Fruit fly (Drosophila melanogaster): ENCODE measurements around the gene Targ2.

Gene Targ2

DNA sequence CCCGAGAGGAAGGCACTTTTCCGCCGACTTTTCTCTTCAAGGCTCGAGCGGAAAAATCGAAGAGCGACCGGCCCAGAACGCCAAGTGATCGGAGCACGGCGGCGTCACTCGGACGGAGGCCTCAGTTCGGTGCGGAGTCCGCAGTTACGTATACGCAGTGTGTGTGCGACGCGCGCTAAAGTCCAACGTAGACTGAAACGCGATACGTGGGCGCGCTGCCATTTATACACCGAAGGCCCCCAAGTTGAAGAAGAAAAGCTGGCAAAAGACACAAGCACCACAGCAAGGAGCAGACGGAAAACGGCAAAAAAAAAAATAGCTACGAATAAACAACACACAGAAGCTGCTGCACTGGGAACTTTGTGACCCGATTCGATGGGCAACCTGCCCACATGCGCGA, 9.9 kb downstream of the Targ2 start, which contains the start of gene CG42337:
CG42337 (minus strand) TSS at position 194 of the 400 bp plus-strand sequence.
- 0 out of 3 replicates have a peak, but pooled peaks have one; percentile 28 for TF ChIP-seq fd96Ca (GFP tag; IDR thresholded peaks at IDR 0.05)
- 0 out of 3 replicates have a peak, but pooled peaks have one; percentile 15 for TF ChIP-seq CG4496 (GFP tag; IDR thresholded peaks at IDR 0.05)
- TF ChIP-seq CG14655 (GFP tag; optimal IDR thresholded peaks at IDR 0.05), result no peak

dm6 chr3L:21192024-21192423, 11.0 kb downstream of the Targ2 start:
- no peak for TF ChIP-seq fd96Ca (GFP tag; IDR thresholded peaks at IDR 0.05)

dm6 chr3L:21186487-21186886, 16.5 kb downstream of the Targ2 start:
- TF ChIP-seq CG12605 (GFP tag; IDR thresholded peaks at IDR 0.05) (peak; percentile 93), Pif1B (GFP tag; optimal IDR thresholded peaks at IDR 0.05) (no peak)

DNA sequence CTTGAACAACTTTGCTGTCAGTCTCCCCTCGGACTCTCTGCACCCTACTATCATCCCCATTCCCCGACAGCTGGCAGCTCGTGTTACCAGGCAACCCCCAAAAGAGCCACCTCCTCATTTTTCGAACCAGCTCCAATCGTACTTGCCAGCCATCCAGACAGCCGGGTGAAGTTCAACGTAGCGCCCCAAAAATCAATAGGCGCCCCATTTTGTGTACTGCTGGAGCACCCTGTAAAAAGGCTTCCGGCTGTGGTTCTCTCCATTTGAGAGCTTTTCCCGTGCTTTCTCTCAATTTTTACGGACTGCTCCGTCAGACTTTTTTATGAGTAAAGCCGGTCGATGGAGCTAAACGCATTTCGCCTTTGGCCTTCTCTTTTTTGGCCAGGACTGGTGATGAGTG, 17.4 kb downstream of the Targ2 start:
- TF ChIP-seq CG10348 (GFP tag; IDR thresholded peaks at IDR 0.05) (no peak), fd96Ca (GFP tag; IDR thresholded peaks at IDR 0.05) (no peak), EcR (GFP tag; optimal IDR thresholded peaks at IDR 0.05) (no peak), Pif1A (GFP tag; optimal IDR thresholded peaks at IDR 0.05) (no peak), CG12605 (GFP tag; IDR thresholded peaks at IDR 0.05) (no peak), CG13204 (GFP tag; optimal IDR thresholded peaks at IDR 0.05) (no peak), gl (tag; optimal IDR thresholded peaks at IDR 0.05) (no peak), CG15710 (tag; optimal IDR thresholded peaks at IDR 0.05) (no peak), CG8159 (tag; optimal IDR thresholded peaks at IDR 0.05) (no peak)

- TF ChIP-seq Pif1B (GFP tag; optimal IDR thresholded peaks at IDR 0.05), result peak; percentile 41
- TF ChIP-seq CG32121 (GFP tag; IDR thresholded peaks at IDR 0.05), result peak; percentile 74
- TF ChIP-seq Pif1A (GFP tag; optimal IDR thresholded peaks at IDR 0.05), result peak; percentile 60
- peak; percentile 81; the same call in 2 of the 3 replicates for TF ChIP-seq CG4496 (GFP tag; IDR thresholded peaks at IDR 0.05)
- TF ChIP-seq CG14655 (GFP tag; optimal IDR thresholded peaks at IDR 0.05), result no peak
- TF ChIP-seq CG9948 (tag; optimal IDR thresholded peaks at IDR 0.05), result no peak
- peak; percentile 47 for TF ChIP-seq CG17806 (tag; optimal IDR thresholded peaks at IDR 0.05)
- TF ChIP-seq gl (tag; optimal IDR thresholded peaks at IDR 0.05), result no peak
- peak; percentile 44 for TF ChIP-seq CG8159 (tag; optimal IDR thresholded peaks at IDR 0.05)
- peak; percentile 62 for TF ChIP-seq D1 (tag; optimal IDR thresholded peaks at IDR 0.05)
- TF ChIP-seq CG13204 (GFP tag; optimal IDR thresholded peaks at IDR 0.05), result peak; percentile 27
- TF ChIP-seq Ets98B (GFP tag; IDR thresholded peaks at IDR 0.05), result peak; percentile 78
- TF ChIP-seq CG15710 (tag; optimal IDR thresholded peaks at IDR 0.05), result peak; percentile 21
- TF ChIP-seq EcR (GFP tag; optimal IDR thresholded peaks at IDR 0.05), result no peak
- TF ChIP-seq CG12605 (GFP tag; IDR thresholded peaks at IDR 0.05), result peak; percentile 58
- peak; percentile 45 for TF ChIP-seq rn (GFP tag; IDR thresholded peaks at IDR 0.05)
- peak; percentile 5 for TF ChIP-seq CG34367 (tag; optimal IDR thresholded peaks at IDR 0.05)
- TF ChIP-seq fd96Ca (GFP tag; IDR thresholded peaks at IDR 0.05), result no peak
- no peak for TF ChIP-seq CG10348 (GFP tag; IDR thresholded peaks at IDR 0.05)
- peak; percentile 61 for TF ChIP-seq CG8301 (tag; optimal IDR thresholded peaks at IDR 0.05)
- peak; percentile 14 for TF ChIP-seq Snoo (tag; optimal IDR thresholded peaks at IDR 0.05)
Measured at dm6 chr3L:21176935-21177581, 26.0 kb downstream of the Targ2 start.

dm6 chr3L:21176276-21176934, 26.6 kb downstream of the Targ2 start:
- TF ChIP-seq CG8301 (tag; optimal IDR thresholded peaks at IDR 0.05) (no peak), fd96Ca (GFP tag; IDR thresholded peaks at IDR 0.05) (0 out of 3 replicates have a peak, but pooled peaks have one; percentile 5), CG34367 (tag; optimal IDR thresholded peaks at IDR 0.05) (no peak), CG8159 (tag; optimal IDR thresholded peaks at IDR 0.05) (no peak)

dm6 chr3L:21175531-21176271, 27.3 kb downstream of the Targ2 start:
- TF ChIP-seq EcR (GFP tag; optimal IDR thresholded peaks at IDR 0.05) (peak; percentile 13), Pif1B (GFP tag; optimal IDR thresholded peaks at IDR 0.05) (peak; percentile 19), CG10348 (GFP tag; IDR thresholded peaks at IDR 0.05) (no peak), CG34367 (tag; optimal IDR thresholded peaks at IDR 0.05) (peak; percentile 19), fd96Ca (GFP tag; IDR thresholded peaks at IDR 0.05) (peak; percentile 21; the same call in 1 of the 3 replicates), CG9948 (tag; optimal IDR thresholded peaks at IDR 0.05) (no peak)
